Worm (Caenorhabditis elegans) whole organism, late embryonic: ENCODE results near the gene C55A6.3.
A peak's percentile ranks its signal among the peaks of the same experiment; 100 is the strongest.

ENCODE experiments used
- C08G9.2 ChIP-seq: sonication (generic microtip); optimal IDR thresholded peaks from 2 replicates; lab custom pipeline; 2016; ENCODE audit warnings: mild to moderate bottlenecking, missing genetic modification characterization, moderate library complexity, missing compliant biosample characterization
- C38D4.7 ChIP-seq: fragments of 200-800 bp; sonication (Bioruptor generic); optimal IDR thresholded peaks from 2 replicates; lab custom pipeline; 2018; ENCODE audit warnings: mild to moderate bottlenecking, missing genetic modification characterization, moderate library complexity, missing compliant biosample characterization
- K02D7.2 ChIP-seq: sonication (generic microtip); optimal IDR thresholded peaks from 2 replicates; lab custom pipeline; 2017; ENCODE audit warnings: mild to moderate bottlenecking, missing genetic modification characterization, missing compliant biosample characterization
- K09A11.1 ChIP-seq: sonication (generic microtip); optimal IDR thresholded peaks from 2 replicates; lab custom pipeline; 2017; ENCODE audit warnings: antibody characterized with exemption, mild to moderate bottlenecking, missing genetic modification characterization, missing compliant biosample characterization; ENCODE audit not compliant: insufficient read depth
- T23F11.4 ChIP-seq: fragments of 200-800 bp; sonication (Bioruptor generic); optimal IDR thresholded peaks from 2 replicates; lab custom pipeline; 2018; ENCODE audit warnings: mild to moderate bottlenecking, missing genetic modification characterization, missing compliant biosample characterization
- Y22D7AL.16 ChIP-seq: sonication (generic microtip); optimal IDR thresholded peaks from 2 replicates; lab custom pipeline; 2016; ENCODE audit warnings: missing genetic modification characterization, missing compliant biosample characterization
- ama-1 ChIP-seq: fragments of 150-350 bp; optimal IDR thresholded peaks from 2 replicates; lab custom pipeline; 2014
- ceh-14 ChIP-seq: sonication (generic microtip); optimal IDR thresholded peaks from 2 replicates; lab custom pipeline; 2016; ENCODE audit warnings: missing genotype, missing genetic modification characterization, missing compliant biosample characterization
- ceh-18 ChIP-seq: sonication (generic microtip); optimal IDR thresholded peaks from 2 replicates; lab custom pipeline; 2016; ENCODE audit warnings: missing genetic modification characterization, missing compliant biosample characterization
- ceh-19 ChIP-seq: fragments of 200-800 bp; sonication (Bioruptor generic); optimal IDR thresholded peaks from 2 replicates; lab custom pipeline; 2018; ENCODE audit warnings: mild to moderate bottlenecking, missing genetic modification characterization, missing compliant biosample characterization
- ceh-2 ChIP-seq: sonication (generic microtip); optimal IDR thresholded peaks from 2 replicates; lab custom pipeline; 2016; ENCODE audit warnings: missing genotype, missing genetic modification characterization, missing compliant biosample characterization
- ceh-22 ChIP-seq: sonication (generic microtip); optimal IDR thresholded peaks from 2 replicates; lab custom pipeline; 2017; ENCODE audit warnings: missing biosample characterization, missing genetic modification characterization
- ceh-24 ChIP-seq: sonication (generic microtip); optimal IDR thresholded peaks from 2 replicates; lab custom pipeline; 2016; ENCODE audit warnings: mild to moderate bottlenecking, missing genetic modification characterization, missing compliant biosample characterization
- ceh-31 ChIP-seq: sonication (generic microtip); optimal IDR thresholded peaks from 2 replicates; lab custom pipeline; 2016; ENCODE audit warnings: missing genetic modification characterization, missing compliant biosample characterization
- ceh-48 ChIP-seq: sonication (generic microtip); optimal IDR thresholded peaks from 2 replicates; lab custom pipeline; 2016; ENCODE audit warnings: missing genetic modification characterization, inconsistent platforms, missing compliant biosample characterization
- ceh-9 ChIP-seq: sonication (generic microtip); optimal IDR thresholded peaks from 2 replicates; lab custom pipeline; 2016; ENCODE audit warnings: mild to moderate bottlenecking, missing genetic modification characterization, inconsistent platforms, missing compliant biosample characterization
- che-1 ChIP-seq: sonication (generic microtip); optimal IDR thresholded peaks from 2 replicates; lab custom pipeline; 2016; ENCODE audit warnings: mild to moderate bottlenecking, missing genetic modification characterization, missing compliant biosample characterization
- dve-1 ChIP-seq: sonication (generic microtip); optimal IDR thresholded peaks from 2 replicates; lab custom pipeline; 2017; ENCODE audit warnings: antibody characterized with exemption, mild to moderate bottlenecking, missing genetic modification characterization, missing compliant biosample characterization
- elt-2 ChIP-seq: sonication (generic microtip); optimal IDR thresholded peaks from 2 replicates; lab custom pipeline; 2016; ENCODE audit warnings: missing genetic modification reagents, missing genetic modification characterization, missing compliant biosample characterization
- ets-4 ChIP-seq: sonication (generic microtip); optimal IDR thresholded peaks from 2 replicates; lab custom pipeline; 2016; ENCODE audit warnings: missing genetic modification characterization, missing compliant biosample characterization
- fkh-10 ChIP-seq: fragments of 150-350 bp; optimal IDR thresholded peaks from 2 replicates; lab custom pipeline; 2014; ENCODE audit warnings: missing biosample characterization, missing genetic modification reagents, missing genetic modification characterization
- fkh-6 ChIP-seq: sonication (generic microtip); optimal IDR thresholded peaks from 2 replicates; lab custom pipeline; 2016; ENCODE audit warnings: missing genetic modification characterization, missing compliant biosample characterization
- gmeb-2 ChIP-seq: sonication (generic microtip); optimal IDR thresholded peaks from 2 replicates; lab custom pipeline; 2016; ENCODE audit warnings: missing genetic modification characterization, inconsistent platforms, missing compliant biosample characterization
- hlh-13 ChIP-seq: fragments of 200-800 bp; sonication (Bioruptor generic); optimal IDR thresholded peaks from 2 replicates; lab custom pipeline; 2018; ENCODE audit warnings: mild to moderate bottlenecking, missing genetic modification characterization, missing compliant biosample characterization
- hlh-15 ChIP-seq: sonication (generic microtip); optimal IDR thresholded peaks from 2 replicates; lab custom pipeline; 2016; ENCODE audit warnings: missing genetic modification characterization, missing compliant biosample characterization
- hlh-30 ChIP-seq: sonication (generic microtip); optimal IDR thresholded peaks from 2 replicates; lab custom pipeline; 2017; ENCODE audit warnings: antibody characterized with exemption, missing genetic modification characterization, missing compliant biosample characterization; ENCODE audit not compliant: insufficient read depth
- lim-6 ChIP-seq: sonication (generic microtip); optimal IDR thresholded peaks from 2 replicates; lab custom pipeline; 2016; ENCODE audit warnings: missing genetic modification characterization, missing compliant biosample characterization
- lin-11 ChIP-seq: fragments of 200-800 bp; sonication (Bioruptor generic); optimal IDR thresholded peaks from 2 replicates; lab custom pipeline; 2018; ENCODE audit warnings: mild to moderate bottlenecking, missing genetic modification characterization, missing compliant biosample characterization
- madf-2 ChIP-seq: sonication (generic microtip); optimal IDR thresholded peaks from 2 replicates; lab custom pipeline; 2017; ENCODE audit warnings: missing genetic modification characterization, missing compliant biosample characterization
- mec-3 ChIP-seq: sonication (generic microtip); optimal IDR thresholded peaks from 2 replicates; lab custom pipeline; 2016; ENCODE audit warnings: borderline replicate concordance, missing genetic modification characterization, missing compliant biosample characterization
- nfya-1 ChIP-seq: sonication (generic microtip); optimal IDR thresholded peaks from 2 replicates; lab custom pipeline; 2017; ENCODE audit warnings: missing genetic modification characterization, mild to moderate bottlenecking, missing compliant biosample characterization, antibody characterized with exemption, moderate library complexity
- nhr-232 ChIP-seq: sonication (generic microtip); optimal IDR thresholded peaks from 2 replicates; lab custom pipeline; 2016; ENCODE audit warnings: missing genetic modification characterization, missing compliant biosample characterization
- pat-9 ChIP-seq: fragments of 200-800 bp; sonication (Bioruptor generic); optimal IDR thresholded peaks from 2 replicates; lab custom pipeline; 2018; ENCODE audit warnings: mild to moderate bottlenecking, missing genetic modification characterization, moderate library complexity, missing compliant biosample characterization
- pqm-1 ChIP-seq: sonication (generic microtip); optimal IDR thresholded peaks from 2 replicates; lab custom pipeline; 2016; ENCODE audit warnings: missing genetic modification characterization, missing compliant biosample characterization
- ref-2 ChIP-seq: sonication (generic microtip); optimal IDR thresholded peaks from 2 replicates; lab custom pipeline; 2016; ENCODE audit warnings: missing genetic modification characterization, missing compliant biosample characterization
- rnt-1 ChIP-seq: sonication (generic microtip); optimal IDR thresholded peaks from 2 replicates; lab custom pipeline; 2016; ENCODE audit warnings: missing genetic modification characterization, missing compliant biosample characterization
- sdc-2 ChIP-seq: sonication (generic microtip); optimal IDR thresholded peaks from 2 replicates; lab custom pipeline; 2016; ENCODE audit warnings: missing genotype, missing genetic modification characterization, missing compliant biosample characterization
- sox-2 ChIP-seq: fragments of 200-800 bp; sonication (Bioruptor generic); IDR thresholded peaks from 2 replicates; pipeline ENCODE4 v1.3.6; 2022; ENCODE audit warnings: missing genetic modification reagents, missing genetic modification characterization, missing compliant biosample characterization
- sox-4 ChIP-seq: sonication (generic microtip); optimal IDR thresholded peaks from 2 replicates; lab custom pipeline; 2017; ENCODE audit warnings: mild to moderate bottlenecking, missing genetic modification characterization, inconsistent platforms, missing compliant biosample characterization
- tbx-2 ChIP-seq: sonication (generic microtip); optimal IDR thresholded peaks from 2 replicates; lab custom pipeline; 2016; ENCODE audit warnings: missing genetic modification characterization, missing compliant biosample characterization
- tbx-7 ChIP-seq: sonication (generic microtip); optimal IDR thresholded peaks from 2 replicates; lab custom pipeline; 2016; ENCODE audit warnings: missing genotype, missing genetic modification characterization, missing compliant biosample characterization
- ttx-3 ChIP-seq: sonication (generic microtip); optimal IDR thresholded peaks from 2 replicates; lab custom pipeline; 2016; ENCODE audit warnings: missing genetic modification reagents, missing genetic modification characterization, missing compliant biosample characterization
- unc-3 ChIP-seq, 2 experiments: fragments of 200-800 bp in 1 of 2; sonication (Bioruptor generic) in 1 of 2; sonication (generic microtip) in 1 of 2; conservative IDR thresholded peaks in 1 of 2; optimal IDR thresholded peaks in 1 of 2; 2 replicates each; pipeline versions ENCODE4 v1.3.6 to Lab custom; 2016 to 2022; ENCODE audit warnings: missing compliant biosample characterization in 2 of 2, missing genetic modification characterization in 2 of 2, missing genetic modification reagents in 1 of 2
- unc-55 ChIP-seq: sonication (generic microtip); optimal IDR thresholded peaks from 2 replicates; lab custom pipeline; 2017; ENCODE audit warnings: missing biosample characterization, missing genetic modification reagents, missing genetic modification characterization
- unc-86 ChIP-seq: sonication (generic microtip); optimal IDR thresholded peaks from 2 replicates; lab custom pipeline; 2016; ENCODE audit warnings: missing genetic modification characterization, missing compliant biosample characterization
- zip-5 ChIP-seq: sonication (generic microtip); optimal IDR thresholded peaks from 2 replicates; lab custom pipeline; 2016; ENCODE audit warnings: missing genetic modification characterization, missing compliant biosample characterization
- ztf-16 ChIP-seq: sonication (generic microtip); optimal IDR thresholded peaks from 2 replicates; lab custom pipeline; 2017; ENCODE audit warnings: missing genetic modification characterization, missing compliant biosample characterization

C55A6.3 gene

DNA sequence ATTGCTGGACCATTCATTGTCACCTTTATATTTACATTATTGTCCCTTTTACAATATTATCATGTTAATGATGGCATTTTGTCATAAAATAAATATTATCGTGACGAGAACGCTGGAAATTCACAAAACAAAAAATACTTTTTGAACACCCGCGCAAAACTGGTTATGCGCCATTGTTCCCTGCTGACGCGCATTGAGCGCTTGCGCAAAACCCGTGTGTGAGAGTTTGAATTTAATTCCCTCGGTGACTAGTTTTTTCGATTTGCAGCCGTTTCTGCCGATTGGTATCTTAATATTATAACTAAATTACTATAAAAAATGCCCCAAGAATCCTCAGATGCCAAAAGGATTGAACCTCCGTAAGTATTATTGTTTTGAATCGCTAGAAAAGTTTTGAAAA, 8.1 kb upstream of the C55A6.3 start, which contains the start of gene pafo-1:
Gene pafo-1, plus strand, starts transcription at position 256 of the 400 bp plus-strand sequence.
- no peak for TF ChIP-seq ceh-22 (tag; lab: Kevin White, UChicago)
- peak; percentile 29 for TF ChIP-seq hlh-30
- peak; percentile 9 for TF ChIP-seq ets-4 (tag; lab: Kevin White, UChicago)
- TF ChIP-seq nfya-1 (tag; lab: Kevin White, UChicago) = peak; percentile 73
- TF ChIP-seq hlh-15 (tag; lab: Kevin White, UChicago) = no peak
- TF ChIP-seq C08G9.2 = no peak
- TF ChIP-seq ceh-14 (tag; lab: Kevin White, UChicago) = peak; percentile 36
- no peak for TF ChIP-seq nhr-232 (tag; lab: Kevin White, UChicago)
- TF ChIP-seq fkh-10 (GFP tag; lab: Kevin White, UChicago) = no peak
- TF ChIP-seq ceh-19 (GFP tag; lab: Kevin White, UChicago) = no peak
- TF ChIP-seq dve-1 (tag; lab: Kevin White, UChicago) = peak; percentile 27
- TF ChIP-seq elt-2 (tag; lab: Kevin White, UChicago) = peak; percentile 74
- TF ChIP-seq pqm-1 (tag; lab: Kevin White, UChicago) = no peak
- no peak for TF ChIP-seq T23F11.4
- 0 out of 2 replicates have a peak, but pooled peaks have one; percentile 33 for TF ChIP-seq sox-2 (GFP tag; lab: Robert Waterston, UW)
- TF ChIP-seq madf-2 (tag; lab: Kevin White, UChicago) = peak; percentile 42
- no peak for TF ChIP-seq ama-1 (lab: Kevin White, UChicago)
- no peak for TF ChIP-seq lim-6 (tag; lab: Kevin White, UChicago)
- peak; percentile 16 for TF ChIP-seq tbx-7 (tag; lab: Kevin White, UChicago)
- no peak for TF ChIP-seq ceh-2 (tag; lab: Kevin White, UChicago)
- TF ChIP-seq lin-11 (tag; lab: Kevin White, UChicago) = peak; percentile 40
- no peak for TF ChIP-seq fkh-6 (tag; lab: Kevin White, UChicago)
- peak; percentile 57 for TF ChIP-seq ztf-16
- peak; percentile 30 for TF ChIP-seq C38D4.7
- no peak for TF ChIP-seq Y22D7AL.16 (tag; lab: Kevin White, UChicago)
- TF ChIP-seq mec-3 = no peak
- TF ChIP-seq ceh-18 (tag; lab: Kevin White, UChicago) = peak; percentile 30
- TF ChIP-seq zip-5 (tag; lab: Kevin White, UChicago) = peak; percentile 9
- peak; percentile 50; the same call in 1 of the 2 replicates for TF ChIP-seq unc-3 (GFP tag; conservative IDR thresholded peaks at IDR 0.05; lab: Robert Waterston, UW)
- TF ChIP-seq unc-3 (tag; optimal IDR thresholded peaks at IDR 0.05; lab: Kevin White, UChicago) = peak; percentile 49
- no peak for TF ChIP-seq sdc-2 (tag; lab: Kevin White, UChicago)
- peak; percentile 25 for TF ChIP-seq rnt-1 (tag; lab: Kevin White, UChicago)
- peak; percentile 53 for TF ChIP-seq unc-55 (GFP tag; lab: Kevin White, UChicago)
- TF ChIP-seq gmeb-2 (tag; lab: Kevin White, UChicago) = peak; percentile 50
- peak; percentile 57 for TF ChIP-seq tbx-2
- no peak for TF ChIP-seq ceh-24 (tag; lab: Kevin White, UChicago)
- no peak for TF ChIP-seq ceh-9 (tag; lab: Kevin White, UChicago)
- TF ChIP-seq K02D7.2 (tag; lab: Kevin White, UChicago) = no peak
- no peak for TF ChIP-seq hlh-13 (GFP tag; lab: Kevin White, UChicago)
- peak; percentile 63 for TF ChIP-seq che-1 (tag; lab: Kevin White, UChicago)
- peak; percentile 34 for TF ChIP-seq sox-4 (tag; lab: Kevin White, UChicago)
- peak; percentile 52 for TF ChIP-seq unc-86 (tag; lab: Kevin White, UChicago)
- peak; percentile 33 for TF ChIP-seq K09A11.1 (tag; lab: Kevin White, UChicago)
- peak; percentile 43 for TF ChIP-seq ceh-31 (tag; lab: Kevin White, UChicago)
- peak; percentile 12 for TF ChIP-seq ttx-3
- TF ChIP-seq ref-2 (tag; lab: Kevin White, UChicago) = no peak
- TF ChIP-seq pat-9 (tag; lab: Kevin White, UChicago) = peak; percentile 32
- TF ChIP-seq ceh-48 (tag; lab: Kevin White, UChicago) = peak; percentile 33
